Fruit fly (Drosophila melanogaster) whole organism, wandering third instar larva: Measurements from ENCODE around the gene CG33303.

Experiments used
- Abd-B ChIP-seq: fragments of >200 bp; optimal IDR thresholded peaks from 2 replicates; lab custom pipeline; 2017; ENCODE audit warnings: missing biosample characterization, missing genetic modification characterization
- Dfd ChIP-seq: fragments of >200 bp; optimal IDR thresholded peaks from 2 replicates; lab custom pipeline; 2017; ENCODE audit warnings: missing biosample characterization, missing genetic modification characterization
- ey ChIP-seq: fragments of 200-800 bp; sonication (Bioruptor generic); optimal IDR thresholded peaks from 2 replicates; lab custom pipeline; 2016; ENCODE audit warnings: missing biosample characterization, missing genetic modification characterization
- h ChIP-seq: fragments of 200-800 bp; sonication (Bioruptor generic); optimal IDR thresholded peaks from 3 replicates; lab custom pipeline; 2016; ENCODE audit warnings: missing biosample characterization, mild to moderate bottlenecking, missing genetic modification characterization
- pan ChIP-seq: fragments of >200 bp; optimal IDR thresholded peaks from 2 replicates; lab custom pipeline; 2017

dm6 chr2L:10334854-10335277 is 40.7 kb downstream of the CG33303 start:
- TF ChIP-seq Abd-B (no peak), ey (GFP tag; lab: Kevin White, UChicago) (peak; percentile 58), pan (lab: Kevin White, UChicago) (no peak), Dfd (no peak), h (GFP tag; lab: Kevin White, UChicago) (peak; percentile 78)
